Fruit fly (Drosophila melanogaster) whole organism, prepupa: Measurements from ENCODE around the gene Uev1A.

ENCODE experiments used
- Blimp-1 ChIP-seq: fragments of 200-800 bp; sonication (Bioruptor generic); optimal IDR thresholded peaks from 3 replicates; lab custom pipeline; 2017; ENCODE audit warnings: missing biosample characterization, missing genetic modification characterization, mild to moderate bottlenecking, moderate library complexity, missing genetic modification reagents
- CG10631 ChIP-seq: fragments of 200-800 bp; sonication (Bioruptor generic); optimal IDR thresholded peaks from 2 replicates; lab custom pipeline; 2016; ENCODE audit warnings: missing biosample characterization, missing genetic modification characterization
- CG11294 ChIP-seq: fragments of 200-800 bp; sonication (Bioruptor generic); IDR thresholded peaks from 2 replicates; pipeline ENCODE4 v1.3.6; 2022; ENCODE audit warnings: missing biosample characterization, missing genetic modification characterization
- CG11902 ChIP-seq: fragments of 200-800 bp; sonication (Bioruptor generic); optimal IDR thresholded peaks from 3 replicates; lab custom pipeline; 2016; ENCODE audit warnings: missing biosample characterization, missing genetic modification characterization
- CG1621 ChIP-seq: fragments of 200-800 bp; sonication (Bioruptor generic); optimal IDR thresholded peaks from 3 replicates; lab custom pipeline; 2018; ENCODE audit warnings: missing biosample characterization, mild to moderate bottlenecking, missing genetic modification characterization
- CG16779 ChIP-seq: fragments of 200-800 bp; sonication (Bioruptor generic); optimal IDR thresholded peaks from 3 replicates; lab custom pipeline; 2017; ENCODE audit warnings: missing biosample characterization, mild to moderate bottlenecking, missing genetic modification characterization
- CG32006 ChIP-seq: fragments of 200-800 bp; sonication (Bioruptor generic); optimal IDR thresholded peaks from 3 replicates; lab custom pipeline; 2017; ENCODE audit warnings: missing biosample characterization, mild to moderate bottlenecking, missing genetic modification characterization
- CG3919 ChIP-seq: fragments of 200-800 bp; sonication (Bioruptor generic); optimal IDR thresholded peaks from 3 replicates; lab custom pipeline; 2016; ENCODE audit warnings: missing biosample characterization, missing genetic modification characterization
- CG4318 ChIP-seq: fragments of 200-800 bp; sonication (Bioruptor generic); optimal IDR thresholded peaks from 3 replicates; lab custom pipeline; 2017; ENCODE audit warnings: missing biosample characterization, mild to moderate bottlenecking, missing genetic modification characterization
- CG6276 ChIP-seq: fragments of 200-800 bp; sonication (Bioruptor generic); optimal IDR thresholded peaks from 2 replicates; lab custom pipeline; 2017; ENCODE audit warnings: missing biosample characterization, mild to moderate bottlenecking, missing genetic modification characterization
- CG6792 ChIP-seq: fragments of 200-800 bp; sonication (Bioruptor generic); optimal IDR thresholded peaks from 3 replicates; lab custom pipeline; 2016; ENCODE audit warnings: missing biosample characterization, missing genetic modification characterization
- CG6808 ChIP-seq: fragments of 200-800 bp; sonication (Bioruptor generic); optimal IDR thresholded peaks from 3 replicates; lab custom pipeline; 2017; ENCODE audit warnings: missing biosample characterization, missing genetic modification characterization, mild to moderate bottlenecking, moderate library complexity, missing genetic modification reagents
- CG8119 ChIP-seq: fragments of 200-800 bp; sonication (Bioruptor generic); IDR thresholded peaks from 3 replicates; pipeline ENCODE4 v1.3.6; 2022; ENCODE audit warnings: missing biosample characterization, missing genetic modification characterization
- CG8319 ChIP-seq: fragments of 200-800 bp; sonication (Bioruptor generic); optimal IDR thresholded peaks from 3 replicates; lab custom pipeline; 2016; ENCODE audit warnings: missing biosample characterization, missing genetic modification characterization
- Eip93F ChIP-seq: fragments of 200-800 bp; sonication (Bioruptor generic); optimal IDR thresholded peaks from 2 replicates; lab custom pipeline; 2016; ENCODE audit warnings: missing biosample characterization, mild to moderate bottlenecking, missing genetic modification characterization
- Ets21C ChIP-seq: fragments of 200-800 bp; sonication (Bioruptor generic); optimal IDR thresholded peaks from 3 replicates; lab custom pipeline; 2016; ENCODE audit warnings: missing biosample characterization, missing genetic modification characterization
- Ets96B ChIP-seq: fragments of 200-800 bp; optimal IDR thresholded peaks from 2 replicates; lab custom pipeline; 2019; ENCODE audit warnings: missing biosample characterization, mild to moderate bottlenecking, missing genetic modification characterization, moderate library complexity
- Gug ChIP-seq: fragments of 200-800 bp; sonication (Bioruptor generic); IDR thresholded peaks from 2 replicates; pipeline ENCODE4 v1.3.6; 2022; ENCODE audit warnings: missing biosample characterization, missing genetic modification characterization
- Hr38 ChIP-seq: sonication (Bioruptor generic); optimal IDR thresholded peaks from 2 replicates; lab custom pipeline; 2016; ENCODE audit warnings: missing biosample characterization, missing genetic modification characterization
- Met ChIP-seq: fragments of 200-800 bp; sonication (Bioruptor generic); optimal IDR thresholded peaks from 3 replicates; lab custom pipeline; 2016; ENCODE audit warnings: missing biosample characterization, missing genetic modification characterization
- OdsH ChIP-seq: fragments of 200-800 bp; sonication (Bioruptor generic); optimal IDR thresholded peaks from 3 replicates; lab custom pipeline; 2016; ENCODE audit warnings: missing biosample characterization, missing genetic modification characterization
- achi ChIP-seq: fragments of 200-800 bp; sonication (Bioruptor generic); optimal IDR thresholded peaks from 3 replicates; lab custom pipeline; 2016; ENCODE audit warnings: missing biosample characterization, missing genetic modification characterization
- cyc ChIP-seq: fragments of 200-800 bp; sonication (Bioruptor generic); optimal IDR thresholded peaks from 3 replicates; lab custom pipeline; 2016; ENCODE audit warnings: missing biosample characterization, missing genetic modification characterization
- dac ChIP-seq: fragments of 200-800 bp; sonication (Bioruptor generic); optimal IDR thresholded peaks from 2 replicates; lab custom pipeline; 2017; ENCODE audit warnings: missing biosample characterization, mild to moderate bottlenecking, missing genetic modification characterization
- dsx ChIP-seq: fragments of 200-800 bp; optimal IDR thresholded peaks from 3 replicates; lab custom pipeline; 2019; ENCODE audit warnings: missing biosample characterization, mild to moderate bottlenecking, missing genetic modification characterization, moderate library complexity; ENCODE audit not compliant: poor library complexity, severe bottlenecking
- esn ChIP-seq: fragments of 200-800 bp; sonication (Bioruptor generic); optimal IDR thresholded peaks from 2 replicates; lab custom pipeline; 2016; ENCODE audit warnings: missing biosample characterization, mild to moderate bottlenecking, missing genetic modification characterization, moderate library complexity
- fd59A ChIP-seq: fragments of 200-800 bp; sonication (Bioruptor generic); optimal IDR thresholded peaks from 2 replicates; lab custom pipeline; 2017; ENCODE audit warnings: missing biosample characterization, mild to moderate bottlenecking, missing genetic modification characterization, missing genetic modification reagents
- fd85E ChIP-seq: fragments of 200-800 bp; sonication (Bioruptor generic); optimal IDR thresholded peaks from 3 replicates; lab custom pipeline; 2016; ENCODE audit warnings: missing biosample characterization, missing genetic modification characterization
- lz ChIP-seq: fragments of 200-800 bp; sonication (Bioruptor generic); optimal IDR thresholded peaks from 3 replicates; lab custom pipeline; 2016; ENCODE audit warnings: missing biosample characterization, missing genetic modification characterization
- net ChIP-seq: fragments of 200-800 bp; sonication (Bioruptor generic); optimal IDR thresholded peaks from 3 replicates; lab custom pipeline; 2016; ENCODE audit warnings: missing biosample characterization, missing genetic modification characterization
- salr ChIP-seq, 2 experiments: fragments of 200-800 bp; sonication (Bioruptor generic); optimal IDR thresholded peaks; 3 replicates each; lab custom pipeline; 2016 to 2018; ENCODE audit warnings: missing biosample characterization in 2 of 2, missing genetic modification characterization in 2 of 2, mild to moderate bottlenecking in 1 of 2
- spab ChIP-seq: fragments of 200-800 bp; sonication (Bioruptor generic); optimal IDR thresholded peaks from 2 replicates; lab custom pipeline; 2017; ENCODE audit warnings: missing biosample characterization, mild to moderate bottlenecking, missing genetic modification characterization, missing genetic modification reagents
- ss ChIP-seq, 2 experiments: fragments of 200-800 bp; sonication (Bioruptor generic); optimal IDR thresholded peaks; 2 replicates in 1 of 2; 3 replicates in 1 of 2; lab custom pipeline; 2017 to 2018; ENCODE audit warnings: mild to moderate bottlenecking in 2 of 2, missing biosample characterization in 2 of 2, missing genetic modification characterization in 2 of 2, moderate library complexity in 1 of 2
- topi ChIP-seq: fragments of 200-800 bp; sonication (Bioruptor generic); optimal IDR thresholded peaks from 3 replicates; lab custom pipeline; 2016; ENCODE audit warnings: missing biosample characterization, missing genetic modification characterization
- vri ChIP-seq: fragments of 200-800 bp; sonication (Bioruptor generic); optimal IDR thresholded peaks from 3 replicates; lab custom pipeline; 2016; ENCODE audit warnings: missing biosample characterization, mild to moderate bottlenecking, missing genetic modification characterization

Uev1A gene

dm6 chr3L:5355074-5355790 is 10.8 kb downstream of the Uev1A start, which contains the start of gene CG46456 (continued):
- TF ChIP-seq Eip93F (GFP tag; lab: Kevin White, UChicago) (peak; percentile 84), CG11294 (peak; percentile 86), vri (GFP tag; lab: Kevin White, UChicago) (peak; percentile 93), ss (GFP tag; optimal IDR thresholded peaks at IDR 0.05; lab: Kevin White, UChicago) (peak; percentile 89 to 94), Ets21C (GFP tag; lab: Kevin White, UChicago) (peak; percentile 58), CG3919 (GFP tag; lab: Kevin White, UChicago) (peak; percentile 94), Gug (peak; percentile 93), esn (GFP tag; lab: Kevin White, UChicago) (peak; percentile 96), CG4318 (GFP tag; lab: Kevin White, UChicago) (peak; percentile 78), CG8119 (GFP tag; lab: Robert Waterston, UW) (peak; percentile 97), spab (GFP tag; lab: Kevin White, UChicago) (peak; percentile 91), CG11902 (GFP tag; lab: Kevin White, UChicago) (peak; percentile 66), dac (peak; percentile 65), dsx (GFP tag; lab: Kevin White, UChicago) (peak; percentile 96), CG6276 (GFP tag; lab: Kevin White, UChicago) (peak; percentile 95), fd59A (GFP tag; lab: Kevin White, UChicago) (peak; percentile 85), topi (peak; percentile 92), CG6792 (GFP tag; lab: Kevin White, UChicago) (peak; percentile 92), OdsH (GFP tag; lab: Kevin White, UChicago) (peak; percentile 94), achi (GFP tag; lab: Kevin White, UChicago) (peak; percentile 93), CG8319 (peak; percentile 89), salr (GFP tag; optimal IDR thresholded peaks at IDR 0.05; lab: Kevin White, UChicago) (peak; percentile 76 to 83), CG32006 (GFP tag; lab: Kevin White, UChicago) (peak; percentile 93), Blimp-1 (GFP tag; lab: Kevin White, UChicago) (peak; percentile 77), CG6808 (peak; percentile 94), Met (GFP tag; lab: Kevin White, UChicago) (peak; percentile 94), net (GFP tag; lab: Kevin White, UChicago) (peak; percentile 93), lz (peak; percentile 91)

- TF ChIP-seq fd59A (GFP tag; lab: Kevin White, UChicago) (no peak), Eip93F (GFP tag; lab: Kevin White, UChicago) (no peak), CG4318 (GFP tag; lab: Kevin White, UChicago) (no peak), cyc (GFP tag; lab: Kevin White, UChicago) (no peak), CG10631 (GFP tag; lab: Kevin White, UChicago) (no peak), Hr38 (GFP tag; lab: Kevin White, UChicago) (no peak), CG6792 (GFP tag; lab: Kevin White, UChicago) (no peak), CG16779 (tag; lab: Kevin White, UChicago) (no peak), vri (GFP tag; lab: Kevin White, UChicago) (no peak), Met (GFP tag; lab: Kevin White, UChicago) (no peak), CG1621 (no peak), CG11902 (GFP tag; lab: Kevin White, UChicago) (no peak), CG32006 (GFP tag; lab: Kevin White, UChicago) (no peak), Ets96B (tag; lab: Kevin White, UChicago) (no peak), fd85E (GFP tag; lab: Kevin White, UChicago) (no peak), CG3919 (GFP tag; lab: Kevin White, UChicago) (no peak)
- TF ChIP-seq, all 60 proteins: peak for 0
Measured at dm6 chr3L:5354472-5354871, 11.6 kb downstream of the Uev1A start.
